Fruit fly (Drosophila melanogaster) whole organism, embryonic: ENCODE results near the gene gpp.

Experiments used
- ATbp ChIP-seq: fragments of 200-800 bp; sonication (Bioruptor generic); optimal IDR thresholded peaks from 2 replicates; lab custom pipeline; 2017; ENCODE audit warnings: missing biosample characterization, mild to moderate bottlenecking, missing genetic modification characterization, missing genetic modification reagents
- C15 ChIP-seq: fragments of 200-800 bp; sonication (Bioruptor generic); IDR thresholded peaks from 3 replicates; pipeline ENCODE4 v1.3.6; 2022; ENCODE audit warnings: missing biosample characterization, missing genetic modification characterization
- CG11560 ChIP-seq: fragments of 200-800 bp; sonication (Bioruptor generic); IDR thresholded peaks from 3 replicates; pipeline ENCODE4 v1.3.6; 2022; ENCODE audit warnings: missing biosample characterization, missing genetic modification characterization
- CG1233 ChIP-seq: fragments of 200-800 bp; sonication (Bioruptor generic); optimal IDR thresholded peaks from 4 replicates; lab custom pipeline; 2018; ENCODE audit warnings: missing biosample characterization, mild to moderate bottlenecking, missing genetic modification characterization
- CG13424 ChIP-seq: fragments of 200-800 bp; sonication (Bioruptor generic); optimal IDR thresholded peaks from 2 replicates; lab custom pipeline; 2019; ENCODE audit warnings: missing biosample characterization, mild to moderate bottlenecking, missing genetic modification characterization, moderate library complexity
- CG14667 ChIP-seq: fragments of 200-800 bp; sonication (Bioruptor generic); IDR thresholded peaks from 2 replicates; pipeline ENCODE4 v1.3.6; 2022; ENCODE audit warnings: missing biosample characterization, missing genetic modification characterization
- CG15601 ChIP-seq: fragments of 200-800 bp; sonication (Bioruptor generic); optimal IDR thresholded peaks from 3 replicates; lab custom pipeline; 2019; ENCODE audit warnings: missing biosample characterization, mild to moderate bottlenecking, missing genetic modification characterization, moderate library complexity
- CG16863 ChIP-seq: fragments of 200-800 bp; sonication (Bioruptor generic); optimal IDR thresholded peaks from 3 replicates; lab custom pipeline; 2016; ENCODE audit warnings: missing biosample characterization, missing genetic modification characterization
- CG17186 ChIP-seq: fragments of 200-800 bp; sonication (Bioruptor generic); optimal IDR thresholded peaks from 3 replicates; lab custom pipeline; 2017; ENCODE audit warnings: missing biosample characterization, missing genetic modification reagents, missing genetic modification characterization
- CG17328 ChIP-seq: fragments of 200-800 bp; sonication (Bioruptor generic); IDR thresholded peaks from 2 replicates; pipeline ENCODE4 v1.3.6; 2022; ENCODE audit warnings: missing biosample characterization, missing genetic modification characterization
- CG17359 ChIP-seq: fragments of 200-800 bp; sonication (Bioruptor generic); optimal IDR thresholded peaks from 3 replicates; lab custom pipeline; 2018; ENCODE audit warnings: missing biosample characterization, mild to moderate bottlenecking, missing genetic modification characterization, moderate library complexity
- CG17568 ChIP-seq: fragments of 200-800 bp; sonication (Bioruptor generic); optimal IDR thresholded peaks from 2 replicates; lab custom pipeline; 2018; ENCODE audit warnings: missing biosample characterization, mild to moderate bottlenecking, missing genetic modification characterization, moderate library complexity
- CG17829 ChIP-seq: fragments of 200-800 bp; optimal IDR thresholded peaks from 2 replicates; lab custom pipeline; 2019; ENCODE audit warnings: missing biosample characterization, mild to moderate bottlenecking, missing genetic modification characterization, moderate library complexity
- CG1792 ChIP-seq: fragments of 200-800 bp; sonication (Bioruptor generic); optimal IDR thresholded peaks from 2 replicates; lab custom pipeline; 2016; ENCODE audit warnings: missing biosample characterization, missing genetic modification characterization
- CG18599 ChIP-seq: fragments of 200-800 bp; sonication (Bioruptor generic); optimal IDR thresholded peaks from 3 replicates; lab custom pipeline; 2017; ENCODE audit warnings: missing biosample characterization, missing genetic modification characterization, mild to moderate bottlenecking, moderate library complexity, missing genetic modification reagents
- CG18619 ChIP-seq: fragments of 200-800 bp; sonication (Bioruptor generic); optimal IDR thresholded peaks from 3 replicates; lab custom pipeline; 2017; ENCODE audit warnings: missing biosample characterization, mild to moderate bottlenecking, missing genetic modification characterization
- CG2875 ChIP-seq: fragments of 200-800 bp; sonication (Bioruptor generic); optimal IDR thresholded peaks from 2 replicates; lab custom pipeline; 2017; ENCODE audit warnings: missing biosample characterization, mild to moderate bottlenecking, missing genetic modification characterization, missing genetic modification reagents
- CG31365 ChIP-seq: fragments of 200-800 bp; sonication (Bioruptor generic); optimal IDR thresholded peaks from 2 replicates; lab custom pipeline; 2018; ENCODE audit warnings: missing biosample characterization, mild to moderate bottlenecking, missing genetic modification characterization
- CG32767 ChIP-seq: fragments of 200-800 bp; sonication (Bioruptor generic); IDR thresholded peaks from 2 replicates; pipeline ENCODE4 v1.3.6; 2022; ENCODE audit warnings: missing biosample characterization, missing genetic modification characterization
- CG34422 ChIP-seq: fragments of 200-800 bp; sonication (Bioruptor generic); IDR thresholded peaks from 3 replicates; pipeline ENCODE4 v1.3.6; 2022; ENCODE audit warnings: missing biosample characterization, missing genetic modification characterization
- CG3847 ChIP-seq: fragments of 200-800 bp; sonication (Bioruptor generic); IDR thresholded peaks from 2 replicates; pipeline ENCODE4 v1.3.6; 2022; ENCODE audit warnings: missing biosample characterization, missing genetic modification characterization
- CG5245 ChIP-seq: fragments of 200-800 bp; sonication (Bioruptor generic); optimal IDR thresholded peaks from 3 replicates; lab custom pipeline; 2016; ENCODE audit warnings: missing biosample characterization, missing genetic modification characterization
- CG6854 ChIP-seq: fragments of 200-800 bp; sonication (Bioruptor generic); optimal IDR thresholded peaks from 3 replicates; lab custom pipeline; 2017; ENCODE audit warnings: missing biosample characterization, mild to moderate bottlenecking, missing genetic modification characterization
- CG7745 ChIP-seq: fragments of 200-800 bp; sonication (Bioruptor generic); optimal IDR thresholded peaks from 2 replicates; lab custom pipeline; 2018; ENCODE audit warnings: missing biosample characterization, mild to moderate bottlenecking, missing genetic modification characterization, moderate library complexity
- CG7987 ChIP-seq: fragments of 200-800 bp; sonication (Bioruptor generic); optimal IDR thresholded peaks from 2 replicates; lab custom pipeline; 2018; ENCODE audit warnings: missing biosample characterization, mild to moderate bottlenecking, missing genetic modification characterization, moderate library complexity
- CG9727 ChIP-seq: fragments of 200-800 bp; sonication (Bioruptor generic); optimal IDR thresholded peaks from 3 replicates; lab custom pipeline; 2017; ENCODE audit warnings: missing biosample characterization, mild to moderate bottlenecking, missing genetic modification characterization
- CkIIα-i1 ChIP-seq: fragments of 200-800 bp; sonication (Bioruptor generic); IDR thresholded peaks from 2 replicates; pipeline ENCODE4 v1.3.6; 2022; ENCODE audit warnings: missing biosample characterization, missing genetic modification characterization
- Deaf1 ChIP-seq: fragments of 200-800 bp; optimal IDR thresholded peaks from 3 replicates; lab custom pipeline; 2019; ENCODE audit warnings: missing biosample characterization, mild to moderate bottlenecking, missing genetic modification characterization, moderate library complexity
- Dref ChIP-seq: fragments of 200-800 bp; sonication (Bioruptor generic); IDR thresholded peaks from 2 replicates; pipeline ENCODE4 v1.3.6; 2022; ENCODE audit warnings: missing biosample characterization, missing genetic modification characterization
- HHEX ChIP-seq: fragments of 200-800 bp; sonication (Bioruptor generic); optimal IDR thresholded peaks from 3 replicates; lab custom pipeline; 2017; ENCODE audit warnings: missing biosample characterization, mild to moderate bottlenecking, missing genetic modification characterization, missing genetic modification reagents
- Hand ChIP-seq: fragments of 200-800 bp; sonication (Bioruptor generic); optimal IDR thresholded peaks from 2 replicates; lab custom pipeline; 2017; ENCODE audit warnings: mild to moderate bottlenecking, missing biosample characterization, missing genetic modification reagents, missing genetic modification characterization
- Hey ChIP-seq: fragments of 200-800 bp; sonication (Bioruptor generic); optimal IDR thresholded peaks from 3 replicates; lab custom pipeline; 2018; ENCODE audit warnings: missing biosample characterization, mild to moderate bottlenecking, missing genetic modification characterization
- MESR4 ChIP-seq: fragments of 200-800 bp; sonication (Bioruptor generic); optimal IDR thresholded peaks from 2 replicates; lab custom pipeline; 2018; ENCODE audit warnings: missing biosample characterization, mild to moderate bottlenecking, missing genetic modification characterization, moderate library complexity
- Mrtf ChIP-seq: fragments of 200-800 bp; sonication (Bioruptor generic); IDR thresholded peaks from 3 replicates; pipeline ENCODE4 v1.3.6; 2022; ENCODE audit warnings: missing biosample characterization, missing genetic modification characterization
- Nf-YA ChIP-seq: fragments of 200-800 bp; sonication (Bioruptor generic); IDR thresholded peaks from 2 replicates; pipeline ENCODE4 v1.3.6; 2022; ENCODE audit warnings: missing biosample characterization, missing genetic modification characterization
- NfI ChIP-seq: fragments of 200-800 bp; sonication (Bioruptor generic); optimal IDR thresholded peaks from 3 replicates; lab custom pipeline; 2018; ENCODE audit warnings: missing biosample characterization, mild to moderate bottlenecking, missing genetic modification characterization, moderate library complexity
- Rx ChIP-seq: fragments of 200-800 bp; sonication (Bioruptor generic); IDR thresholded peaks from 2 replicates; pipeline ENCODE4 v1.3.6; 2022; ENCODE audit warnings: missing biosample characterization, missing genetic modification characterization
- ewg ChIP-seq: fragments of 200-800 bp; sonication (Bioruptor generic); optimal IDR thresholded peaks from 3 replicates; lab custom pipeline; 2017; ENCODE audit warnings: mild to moderate bottlenecking, missing biosample characterization, missing genetic modification reagents, missing genetic modification characterization
- fru ChIP-seq: fragments of >200 bp; optimal IDR thresholded peaks from 2 replicates; lab custom pipeline; 2017
- gsb-n ChIP-seq: fragments of 200-800 bp; sonication (Bioruptor generic); optimal IDR thresholded peaks from 3 replicates; lab custom pipeline; 2018; ENCODE audit warnings: missing biosample characterization, mild to moderate bottlenecking, missing genetic modification characterization
- lab ChIP-seq: fragments of 200-800 bp; sonication (Bioruptor generic); optimal IDR thresholded peaks from 3 replicates; lab custom pipeline; 2017; ENCODE audit warnings: missing biosample characterization, missing genetic modification characterization, mild to moderate bottlenecking, moderate library complexity, missing genetic modification reagents
- lola ChIP-seq, 3 experiments: fragments of >200 bp in 2 of 3; fragments of 200-800 bp in 1 of 3; sonication (Bioruptor generic) in 1 of 3; optimal IDR thresholded peaks; 2 replicates each; lab custom pipeline; 2017 to 2019; ENCODE audit warnings: missing biosample characterization in 3 of 3, missing genetic modification characterization in 3 of 3, mild to moderate bottlenecking in 1 of 3, moderate library complexity in 1 of 3
- luna ChIP-seq: fragments of 200-800 bp; sonication (Bioruptor generic); optimal IDR thresholded peaks from 2 replicates; lab custom pipeline; 2016; ENCODE audit warnings: missing biosample characterization, missing genetic modification characterization
- pfk ChIP-seq: fragments of 200-800 bp; sonication (Bioruptor generic); optimal IDR thresholded peaks from 2 replicates; lab custom pipeline; 2018; ENCODE audit warnings: missing biosample characterization, mild to moderate bottlenecking, missing genetic modification characterization, moderate library complexity
- pnt ChIP-seq: fragments of 200-800 bp; sonication (Bioruptor generic); optimal IDR thresholded peaks from 3 replicates; lab custom pipeline; 2016; ENCODE audit warnings: missing biosample characterization, missing genetic modification characterization
- pros ChIP-seq: fragments of 200-800 bp; sonication (Bioruptor generic); optimal IDR thresholded peaks from 3 replicates; lab custom pipeline; 2019; ENCODE audit warnings: missing biosample characterization, mild to moderate bottlenecking, missing genetic modification characterization, moderate library complexity
- trem ChIP-seq: fragments of 200-800 bp; optimal IDR thresholded peaks from 3 replicates; lab custom pipeline; 2019; ENCODE audit warnings: missing biosample characterization, mild to moderate bottlenecking, missing genetic modification characterization, moderate library complexity
- unpg ChIP-seq: fragments of 200-800 bp; sonication (Bioruptor generic); optimal IDR thresholded peaks from 3 replicates; lab custom pipeline; 2018; ENCODE audit warnings: missing biosample characterization, mild to moderate bottlenecking, missing genetic modification characterization, moderate library complexity

The gpp gene

dm6 chr3R:6462978-6463377, 56.3 kb downstream of the gpp start (continued):
- TF ChIP-seq lola (GFP tag; optimal IDR thresholded peaks at IDR 0.05; lab: Kevin White, UChicago) (no peak), Nf-YA (GFP tag; lab: Robert Waterston, UW) (no peak), Mrtf (GFP tag; lab: Robert Waterston, UW) (no peak), Deaf1 (tag; lab: Kevin White, UChicago) (no peak), CG3847 (GFP tag; lab: Robert Waterston, UW) (no peak), pros (GFP tag; lab: Kevin White, UChicago) (no peak), CG7745 (tag; lab: Kevin White, UChicago) (no peak), CG17829 (tag; lab: Kevin White, UChicago) (no peak), lab (GFP tag; lab: Kevin White, UChicago) (no peak), CG17186 (GFP tag; lab: Kevin White, UChicago) (no peak), C15 (GFP tag; lab: Robert Waterston, UW) (no peak), Rx (GFP tag; lab: Robert Waterston, UW) (no peak), CG9727 (GFP tag; lab: Kevin White, UChicago) (peak; percentile 30), gsb-n (tag; lab: Kevin White, UChicago) (no peak), CG13424 (tag; lab: Kevin White, UChicago) (no peak), CG18599 (GFP tag; lab: Kevin White, UChicago) (peak; percentile 65), CG14667 (GFP tag; lab: Robert Waterston, UW) (no peak)

dm6 chr3R:6467646-6468350, 61.1 kb downstream of the gpp start:
- peak; percentile 1 for TF ChIP-seq ATbp (GFP tag; lab: Kevin White, UChicago)
- peak; percentile 48 for TF ChIP-seq ewg (GFP tag; lab: Kevin White, UChicago)
- TF ChIP-seq CkIIα-i1 (GFP tag; lab: Robert Waterston, UW): no peak
- TF ChIP-seq CG1792 (GFP tag; lab: Kevin White, UChicago): no peak
- TF ChIP-seq CG34422: no peak
- TF ChIP-seq Rx (GFP tag; lab: Robert Waterston, UW): no peak
- peak; percentile 85 for TF ChIP-seq CG15601 (tag; lab: Kevin White, UChicago)
- no peak for TF ChIP-seq CG5245 (GFP tag; lab: Kevin White, UChicago)
- no peak for TF ChIP-seq CG7987 (GFP tag; lab: Kevin White, UChicago)
- TF ChIP-seq Hey: no peak
- TF ChIP-seq CG17359 (tag; lab: Kevin White, UChicago): peak; percentile 51
- no peak for TF ChIP-seq HHEX
- TF ChIP-seq CG17328 (GFP tag; lab: Robert Waterston, UW): no peak
- TF ChIP-seq CG11560 (tag; lab: Robert Waterston, UW): no peak
- TF ChIP-seq CG18619: peak; percentile 45
- peak; percentile 50 for TF ChIP-seq CG2875 (GFP tag; lab: Kevin White, UChicago)
- peak; percentile 73 for TF ChIP-seq unpg (GFP tag; lab: Kevin White, UChicago)
- no peak for TF ChIP-seq CG32767
- TF ChIP-seq CG31365 (tag; lab: Kevin White, UChicago): no peak
- TF ChIP-seq CG18599 (GFP tag; lab: Kevin White, UChicago): no peak
- no peak for TF ChIP-seq trem (tag; lab: Kevin White, UChicago)
- no peak for TF ChIP-seq pnt (GFP tag; lab: Kevin White, UChicago)
- TF ChIP-seq CG17568 (GFP tag; lab: Kevin White, UChicago): no peak
- no peak for TF ChIP-seq luna
- no peak for TF ChIP-seq CG1233 (GFP tag; lab: Kevin White, UChicago)
- no peak for TF ChIP-seq MESR4
- TF ChIP-seq NfI (GFP tag; lab: Kevin White, UChicago): peak; percentile 61
- no peak for TF ChIP-seq CG6854 (GFP tag; lab: Kevin White, UChicago)
- no peak for TF ChIP-seq Dref
- no peak for TF ChIP-seq pfk
- TF ChIP-seq Hand: peak; percentile 50
- peak; percentile 62 for TF ChIP-seq CG16863 (GFP tag; lab: Kevin White, UChicago)
- no peak for TF ChIP-seq fru
